Worm (Caenorhabditis elegans): ENCODE results near the gene ttr-46.

ttr-46 gene

DNA sequence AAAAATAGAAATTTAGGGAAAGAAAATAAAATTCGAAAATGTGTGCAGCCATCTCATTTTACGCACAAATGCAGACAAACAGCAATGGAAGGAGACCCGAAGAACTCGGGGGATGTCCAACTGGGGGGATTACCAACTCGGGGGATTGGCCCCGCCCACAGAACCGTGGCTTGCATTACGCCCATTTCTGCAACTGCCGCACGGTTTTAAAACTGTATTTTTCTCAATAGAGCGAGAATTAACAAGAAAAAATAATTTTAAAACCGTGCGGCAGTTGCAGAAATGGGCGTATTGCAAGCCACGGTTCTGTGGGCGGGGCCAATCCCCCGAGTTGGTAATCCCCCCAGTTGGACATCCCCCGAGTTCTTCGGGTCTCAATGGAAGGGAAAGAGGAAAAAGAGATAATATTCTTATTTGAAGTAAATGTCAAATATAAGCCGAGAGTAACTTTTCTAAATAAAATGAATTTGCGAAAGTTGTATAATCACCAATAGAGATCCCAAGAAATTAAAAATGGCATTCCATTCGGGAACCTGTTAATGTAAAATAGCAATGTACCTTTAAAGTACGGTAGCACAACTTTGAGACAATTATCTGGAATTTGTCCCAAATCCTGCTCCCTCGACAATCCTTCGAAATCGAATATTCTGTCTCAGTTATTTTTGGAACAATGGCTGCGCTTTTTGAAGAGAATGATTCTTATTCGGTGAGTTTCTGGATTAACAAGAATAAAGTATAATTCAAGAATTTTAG, 29.9 kb downstream of the ttr-46 start, which contains the start of the genes ruvb-1 and tofu-1:
Gene ruvb-1, minus strand, starts transcription at position 72 of the 753 bp plus-strand sequence.
Gene tofu-1, plus strand, starts transcription at position 417 of the 753 bp plus-strand sequence.
- TF ChIP-seq ceh-8 (GFP tag; optimal IDR thresholded peaks at IDR 0.05) (peak; percentile 13), dpl-1 (GFP tag; optimal IDR thresholded peaks at IDR 0.05) (peak; percentile 5 to 65 (median 49)), nhr-85 (tag) (peak; percentile 79), rnt-1 (tag; optimal IDR thresholded peaks at IDR 0.05) (peak; percentile 43), snu-23 (GFP tag; optimal IDR thresholded peaks at IDR 0.05) (peak; percentile 82), nhr-77 (tag; optimal IDR thresholded peaks at IDR 0.05) (peak; percentile 24), F16B12.6 (tag; optimal IDR thresholded peaks at IDR 0.05) (peak; percentile 84), lsy-2 (tag; optimal IDR thresholded peaks at IDR 0.05) (peak; percentile 46 to 60), tbx-2 (tag; optimal IDR thresholded peaks at IDR 0.05) (peak; percentile 72), lin-35 (GFP tag; optimal IDR thresholded peaks at IDR 0.05) (peak; percentile 40 to 70), nhr-19 (GFP tag; conservative IDR thresholded peaks at IDR 0.05) (peak; percentile 81), mep-1 (tag; optimal IDR thresholded peaks at IDR 0.05) (peak; percentile 59), nhr-71 (tag; optimal IDR thresholded peaks at IDR 0.05) (peak; percentile 81), efl-1 (optimal IDR thresholded peaks at IDR 0.05) (peak; percentile 30 to 60), efl-1 (GFP tag; optimal IDR thresholded peaks at IDR 0.05 in 1 of 2) (peak; percentile 49 to 96), swsn-7 (tag; optimal IDR thresholded peaks at IDR 0.05) (peak; percentile 78), pax-3 (tag; optimal IDR thresholded peaks at IDR 0.05) (peak; percentile 14), nhr-47 (tag; optimal IDR thresholded peaks at IDR 0.05) (peak; percentile 84), ztf-11 (tag; optimal IDR thresholded peaks at IDR 0.05) (peak in 1 of 2 experiments; percentile 64), lir-3 (tag; optimal IDR thresholded peaks at IDR 0.05; ENCODE audit: poor library complexity) (peak; percentile 64), xbp-1 (tag; optimal IDR thresholded peaks at IDR 0.05) (peak; percentile 75), skn-1 (tag; optimal IDR thresholded peaks at IDR 0.05) (peak; percentile 3), blmp-1 (tag; optimal IDR thresholded peaks at IDR 0.05) (peak; percentile 14), ceh-88 (GFP tag; IDR thresholded peaks at IDR 0.05) (peak; percentile 55), isw-1 (GFP tag; IDR thresholded peaks at IDR 0.05) (peak; percentile 48), mab-9 (GFP tag; IDR thresholded peaks at IDR 0.05) (peak; percentile 52), nhr-20 (tag; optimal IDR thresholded peaks at IDR 0.05) (peak; percentile 79), C16A3.4 (tag; optimal IDR thresholded peaks at IDR 0.05) (peak; percentile 45), lin-13 (GFP tag; optimal IDR thresholded peaks at IDR 0.05) (peak; percentile 16), lin-14 (GFP tag; optimal IDR thresholded peaks at IDR 0.05) (peak; percentile 63), unc-86 (tag; optimal IDR thresholded peaks at IDR 0.05) (peak; percentile 64), ceh-82 (tag; optimal IDR thresholded peaks at IDR 0.05) (peak in 2 of 3 experiments; percentile 39 to 42), grh-1 (GFP tag; IDR thresholded peaks at IDR 0.05) (peak; percentile 78), nhr-90 (tag; optimal IDR thresholded peaks at IDR 0.05; ENCODE audit: poor library complexity) (peak; percentile 87), elt-2 (tag; optimal IDR thresholded peaks at IDR 0.05) (peak; percentile 32), dsc-1 (tag; optimal IDR thresholded peaks at IDR 0.05) (peak; percentile 24)

- TF ChIP-seq isw-1 (GFP tag; IDR thresholded peaks at IDR 0.05): no peak
- TF ChIP-seq xbp-1 (tag; optimal IDR thresholded peaks at IDR 0.05): no peak
- TF ChIP-seq swsn-7 (tag; optimal IDR thresholded peaks at IDR 0.05): no peak
- no peak for TF ChIP-seq blmp-1 (tag; optimal IDR thresholded peaks at IDR 0.05)
- TF ChIP-seq grh-1 (GFP tag; IDR thresholded peaks at IDR 0.05): no peak
- TF ChIP-seq ama-1 (optimal IDR thresholded peaks at IDR 0.05): no peak
- TF ChIP-seq nhr-11 (tag; optimal IDR thresholded peaks at IDR 0.05): no peak
- no peak for TF ChIP-seq ces-1 (GFP tag; optimal IDR thresholded peaks at IDR 0.05)
- no peak for TF ChIP-seq Y116A8C.19 (tag; optimal IDR thresholded peaks at IDR 0.05; ENCODE audit: borderline replicate concordance)
- no peak for TF ChIP-seq nhr-85 (tag)
- no peak for TF ChIP-seq egl-27 (tag; optimal IDR thresholded peaks at IDR 0.05)
- TF ChIP-seq zip-4 (GFP tag; optimal IDR thresholded peaks at IDR 0.05): no peak
- TF ChIP-seq irx-1 (tag; optimal IDR thresholded peaks at IDR 0.05): no peak
- TF ChIP-seq ceh-82 (tag; optimal IDR thresholded peaks at IDR 0.05): no peak
- no peak for TF ChIP-seq sox-4 (tag; optimal IDR thresholded peaks at IDR 0.05)
- TF ChIP-seq rnt-1 (tag; optimal IDR thresholded peaks at IDR 0.05): no peak
- no peak for TF ChIP-seq nhr-76 (tag; optimal IDR thresholded peaks at IDR 0.05)
- no peak for TF ChIP-seq aha-1 (tag; optimal IDR thresholded peaks at IDR 0.05)
- no peak for TF ChIP-seq snpc-4 (tag; optimal IDR thresholded peaks at IDR 0.05)
- no peak for TF ChIP-seq nhr-90 (tag; optimal IDR thresholded peaks at IDR 0.05; ENCODE audit: poor library complexity)
These were observed 31.5 kb downstream of the ttr-46 start, which contains the start of gene C27H6.9 for ce11 chrV:9982568-9982967. Gene C27H6.9 (plus strand): TSS chrV:9982868.
